Worm (Caenorhabditis elegans) whole organism, late embryonic: Measurements from ENCODE around the gene F42A9.11.
A peak's percentile ranks its signal among the peaks of the same experiment; 100 is the strongest.

ENCODE experiments used
- K02D7.2 ChIP-seq: sonication (generic microtip); optimal IDR thresholded peaks from 2 replicates; lab custom pipeline; 2017; ENCODE audit warnings: mild to moderate bottlenecking, missing genetic modification characterization, missing compliant biosample characterization
- ceh-31 ChIP-seq: sonication (generic microtip); optimal IDR thresholded peaks from 2 replicates; lab custom pipeline; 2016; ENCODE audit warnings: missing genetic modification characterization, missing compliant biosample characterization
- ceh-45 ChIP-seq: fragments of 200-800 bp; sonication (Bioruptor generic); IDR thresholded peaks from 2 replicates; pipeline ENCODE4 v1.3.6; 2022; ENCODE audit warnings: missing genetic modification reagents, missing genetic modification characterization, missing compliant biosample characterization
- dmd-4 ChIP-seq: sonication (generic microtip); optimal IDR thresholded peaks from 2 replicates; lab custom pipeline; 2016; ENCODE audit warnings: borderline replicate concordance, missing genetic modification characterization, missing compliant biosample characterization
- elt-2 ChIP-seq: sonication (generic microtip); optimal IDR thresholded peaks from 2 replicates; lab custom pipeline; 2016; ENCODE audit warnings: missing genetic modification reagents, missing genetic modification characterization, missing compliant biosample characterization
- fkh-10 ChIP-seq: fragments of 150-350 bp; optimal IDR thresholded peaks from 2 replicates; lab custom pipeline; 2014; ENCODE audit warnings: missing biosample characterization, missing genetic modification reagents, missing genetic modification characterization
- nfya-1 ChIP-seq: sonication (generic microtip); optimal IDR thresholded peaks from 2 replicates; lab custom pipeline; 2017; ENCODE audit warnings: missing genetic modification characterization, mild to moderate bottlenecking, missing compliant biosample characterization, antibody characterized with exemption, moderate library complexity
- pax-1 ChIP-seq: fragments of 150-350 bp; optimal IDR thresholded peaks from 2 replicates; lab custom pipeline; 2014; ENCODE audit warnings: missing biosample characterization, missing genetic modification characterization
- pqm-1 ChIP-seq: sonication (generic microtip); optimal IDR thresholded peaks from 2 replicates; lab custom pipeline; 2016; ENCODE audit warnings: missing genetic modification characterization, missing compliant biosample characterization
- rnt-1 ChIP-seq: sonication (generic microtip); optimal IDR thresholded peaks from 2 replicates; lab custom pipeline; 2016; ENCODE audit warnings: missing genetic modification characterization, missing compliant biosample characterization
- sox-4 ChIP-seq: sonication (generic microtip); optimal IDR thresholded peaks from 2 replicates; lab custom pipeline; 2017; ENCODE audit warnings: mild to moderate bottlenecking, missing genetic modification characterization, inconsistent platforms, missing compliant biosample characterization
- unc-3 ChIP-seq, 2 experiments: fragments of 200-800 bp in 1 of 2; sonication (Bioruptor generic) in 1 of 2; sonication (generic microtip) in 1 of 2; conservative IDR thresholded peaks in 1 of 2; optimal IDR thresholded peaks in 1 of 2; 2 replicates each; pipeline versions ENCODE4 v1.3.6 to Lab custom; 2016 to 2022; ENCODE audit warnings: missing compliant biosample characterization in 2 of 2, missing genetic modification characterization in 2 of 2, missing genetic modification reagents in 1 of 2
- unc-86 ChIP-seq: sonication (generic microtip); optimal IDR thresholded peaks from 2 replicates; lab custom pipeline; 2016; ENCODE audit warnings: missing genetic modification characterization, missing compliant biosample characterization

- TF ChIP-seq ceh-45 (GFP tag; lab: Robert Waterston, UW) (no peak), K02D7.2 (no peak), unc-86 (tag; lab: Kevin White, UChicago) (no peak), nfya-1 (tag; lab: Kevin White, UChicago) (peak; percentile 64), sox-4 (tag; lab: Kevin White, UChicago) (no peak), elt-2 (no peak), pqm-1 (tag; lab: Kevin White, UChicago) (no peak), ceh-31 (tag; lab: Kevin White, UChicago) (peak; percentile 68), dmd-4 (tag; lab: Kevin White, UChicago) (no peak), rnt-1 (tag; lab: Kevin White, UChicago) (no peak), unc-3 (GFP tag; conservative IDR thresholded peaks at IDR 0.05; lab: Robert Waterston, UW) (no peak), unc-3 (tag; optimal IDR thresholded peaks at IDR 0.05; lab: Kevin White, UChicago) (no peak), pax-1 (no peak), fkh-10 (no peak)
Observed at ce11 chrIV:8629609-8630052, 2.2 kb downstream of the F42A9.11 start.
